Worm (Caenorhabditis elegans) whole organism, mixed stage, embryonic: ENCODE results near the gene R01H2.8.

Source experiments
- M03D4.4 ChIP-seq: sonication (generic microtip); optimal IDR thresholded peaks from 2 replicates; lab custom pipeline; 2017; ENCODE audit warnings: mild to moderate bottlenecking, missing genetic modification characterization, missing compliant biosample characterization
- bed-3 ChIP-seq: fragments of 200-800 bp; sonication (Bioruptor generic); optimal IDR thresholded peaks from 3 replicates; lab custom pipeline; 2018; ENCODE audit warnings: mild to moderate bottlenecking, missing genetic modification characterization, moderate library complexity, missing compliant biosample characterization
- blmp-1 ChIP-seq: fragments of 150-350 bp; optimal IDR thresholded peaks from 2 replicates; lab custom pipeline; 2014; ENCODE audit warnings: missing biosample characterization, missing genetic modification characterization
- ceh-39 ChIP-seq: fragments of 150-350 bp; optimal IDR thresholded peaks from 2 replicates; lab custom pipeline; 2014; ENCODE audit warnings: missing biosample characterization, missing genetic modification characterization
- ceh-43 ChIP-seq: fragments of 200-800 bp; sonication (Bioruptor generic); optimal IDR thresholded peaks from 2 replicates; lab custom pipeline; 2018; ENCODE audit warnings: mild to moderate bottlenecking, missing genetic modification characterization, moderate library complexity, missing compliant biosample characterization
- ceh-83 ChIP-seq: fragments of 200-800 bp; sonication (Bioruptor generic); optimal IDR thresholded peaks from 2 replicates; lab custom pipeline; 2018; ENCODE audit warnings: mild to moderate bottlenecking, missing genetic modification characterization, missing compliant biosample characterization
- ces-1 ChIP-seq: fragments of 150-350 bp; optimal IDR thresholded peaks from 2 replicates; lab custom pipeline; 2014; ENCODE audit warnings: missing biosample characterization, missing genetic modification reagents, missing genetic modification characterization
- cnd-1 ChIP-seq: fragments of 200-800 bp; sonication (Bioruptor generic); optimal IDR thresholded peaks from 2 replicates; lab custom pipeline; 2018; ENCODE audit warnings: mild to moderate bottlenecking, missing genetic modification characterization, missing compliant biosample characterization
- drap-1 ChIP-seq: fragments of 200-800 bp; sonication (Bioruptor generic); optimal IDR thresholded peaks from 3 replicates; lab custom pipeline; 2018; ENCODE audit warnings: mild to moderate bottlenecking, missing genetic modification characterization, missing compliant biosample characterization
- elt-1 ChIP-seq: sonication (generic microtip); optimal IDR thresholded peaks from 2 replicates; lab custom pipeline; 2017; ENCODE audit warnings: missing genetic modification characterization, mild to moderate bottlenecking, missing compliant biosample characterization, antibody characterized with exemption, moderate library complexity, borderline replicate concordance; ENCODE audit not compliant: insufficient read depth
- elt-3 ChIP-seq: fragments of 150-350 bp; optimal IDR thresholded peaks from 2 replicates; lab custom pipeline; 2014; ENCODE audit warnings: missing biosample characterization, missing genetic modification characterization
- flh-1 ChIP-seq: fragments of 200-800 bp; sonication (Bioruptor generic); optimal IDR thresholded peaks from 2 replicates; lab custom pipeline; 2018; ENCODE audit warnings: mild to moderate bottlenecking, missing genetic modification characterization, moderate library complexity, missing compliant biosample characterization
- ham-2 ChIP-seq: fragments of 200-800 bp; sonication (Bioruptor generic); optimal IDR thresholded peaks from 2 replicates; lab custom pipeline; 2018; ENCODE audit warnings: mild to moderate bottlenecking, missing genetic modification characterization, missing compliant biosample characterization
- hlh-1 ChIP-seq: fragments of 150-350 bp; optimal IDR thresholded peaks from 2 replicates; lab custom pipeline; 2014; ENCODE audit warnings: missing biosample characterization, missing genetic modification reagents, missing genetic modification characterization
- lin-13 ChIP-seq: fragments of 150-350 bp; optimal IDR thresholded peaks from 2 replicates; lab custom pipeline; 2014; ENCODE audit warnings: missing biosample characterization, missing genetic modification characterization
- lin-32 ChIP-seq: fragments of 200-800 bp; sonication (Bioruptor generic); optimal IDR thresholded peaks from 2 replicates; lab custom pipeline; 2018; ENCODE audit warnings: mild to moderate bottlenecking, missing genetic modification characterization, missing compliant biosample characterization
- mep-1 ChIP-seq: fragments of 150-350 bp; optimal IDR thresholded peaks from 2 replicates; lab custom pipeline; 2017; ENCODE audit warnings: missing biosample characterization, missing genetic modification reagents, missing genetic modification characterization, inconsistent platforms
- mls-2 ChIP-seq: sonication (generic microtip); optimal IDR thresholded peaks from 2 replicates; lab custom pipeline; 2016; ENCODE audit warnings: mild to moderate bottlenecking, missing genetic modification characterization, moderate library complexity, missing compliant biosample characterization
- nhr-12 ChIP-seq: fragments of 150-350 bp; optimal IDR thresholded peaks from 2 replicates; lab custom pipeline; 2014; ENCODE audit warnings: missing biosample characterization, missing genetic modification characterization
- nhr-2 ChIP-seq: fragments of 150-350 bp; optimal IDR thresholded peaks from 2 replicates; lab custom pipeline; 2014; ENCODE audit warnings: missing biosample characterization, missing genetic modification characterization
- nhr-237 ChIP-seq: fragments of 150-350 bp; optimal IDR thresholded peaks from 2 replicates; lab custom pipeline; 2014; ENCODE audit warnings: missing biosample characterization, missing genetic modification characterization
- nhr-28 ChIP-seq: fragments of 150-350 bp; optimal IDR thresholded peaks from 2 replicates; lab custom pipeline; 2014; ENCODE audit warnings: missing biosample characterization, missing genetic modification characterization
- pha-4 ChIP-seq: fragments of 150-350 bp; optimal IDR thresholded peaks from 2 replicates; lab custom pipeline; 2018; ENCODE audit warnings: missing biosample characterization, missing genetic modification reagents, missing genetic modification characterization
- sem-2 ChIP-seq: fragments of 200-800 bp; sonication (Bioruptor generic); optimal IDR thresholded peaks from 2 replicates; lab custom pipeline; 2018; ENCODE audit warnings: mild to moderate bottlenecking, missing genetic modification characterization, missing compliant biosample characterization
- snpc-4 ChIP-seq: fragments of 150-350 bp; optimal IDR thresholded peaks from 2 replicates; lab custom pipeline; 2014; ENCODE audit warnings: missing biosample characterization, missing genetic modification characterization
- sptf-1 ChIP-seq: sonication (generic microtip); optimal IDR thresholded peaks from 2 replicates; lab custom pipeline; 2017; ENCODE audit warnings: mild to moderate bottlenecking, missing genetic modification characterization, moderate library complexity, missing compliant biosample characterization
- tbx-8 ChIP-seq: fragments of 200-800 bp; sonication (Bioruptor generic); optimal IDR thresholded peaks from 2 replicates; lab custom pipeline; 2018; ENCODE audit warnings: mild to moderate bottlenecking, missing genetic modification characterization, moderate library complexity, missing compliant biosample characterization
- unc-120 ChIP-seq: sonication (generic microtip); optimal IDR thresholded peaks from 2 replicates; lab custom pipeline; 2017; ENCODE audit warnings: missing genetic modification characterization, missing compliant biosample characterization; ENCODE audit not compliant: poor library complexity, severe bottlenecking
- unc-39 ChIP-seq: fragments of 150-350 bp; optimal IDR thresholded peaks from 2 replicates; lab custom pipeline; 2014; ENCODE audit warnings: missing biosample characterization, missing genetic modification characterization
- unc-62 ChIP-seq: fragments of 150-350 bp; optimal IDR thresholded peaks from 2 replicates; lab custom pipeline; 2014; ENCODE audit warnings: missing biosample characterization, missing genetic modification reagents, missing genetic modification characterization
- zip-8 ChIP-seq: fragments of 150-350 bp; optimal IDR thresholded peaks from 2 replicates; lab custom pipeline; 2014; ENCODE audit warnings: missing biosample characterization, missing genetic modification characterization
- ztf-11 ChIP-seq: fragments of 150-350 bp; optimal IDR thresholded peaks from 2 replicates; lab custom pipeline; 2014; ENCODE audit warnings: missing biosample characterization, missing genetic modification characterization

The R01H2.8 gene

ce11 chrIII:7062580-7062979 lies 6.3 kb upstream of the R01H2.8 start, which contains the start of gene R01H2.1:
R01H2.1 (plus strand) TSS chrIII:7062880.
- TF ChIP-seq pha-4 (tag; lab: Kevin White, UChicago) (no peak), nhr-12 (tag; lab: Kevin White, UChicago) (no peak), ztf-11 (no peak), lin-13 (tag; lab: Kevin White, UChicago) (no peak), ceh-83 (GFP tag; lab: Kevin White, UChicago) (no peak), ceh-43 (GFP tag; lab: Kevin White, UChicago) (no peak), lin-32 (no peak), bed-3 (GFP tag; lab: Kevin White, UChicago) (no peak), mep-1 (tag; lab: Kevin White, UChicago) (no peak), nhr-28 (tag; lab: Kevin White, UChicago) (no peak), flh-1 (no peak), M03D4.4 (tag; lab: Kevin White, UChicago) (no peak)
- TF ChIP-seq, all 35 proteins: peak for 0

ce11 chrIII:7063061-7063460 lies 5.8 kb upstream of the R01H2.8 start:
- TF ChIP-seq ceh-83 (GFP tag; lab: Kevin White, UChicago) (no peak), hlh-1 (tag; lab: Kevin White, UChicago) (no peak), ztf-11 (no peak)

- no peak for TF ChIP-seq snpc-4 (tag; lab: Kevin White, UChicago)
- TF ChIP-seq M03D4.4 (tag; lab: Kevin White, UChicago): no peak
- TF ChIP-seq mep-1 (tag; lab: Kevin White, UChicago): no peak
- no peak for TF ChIP-seq bed-3 (GFP tag; lab: Kevin White, UChicago)
- TF ChIP-seq nhr-237: no peak
- TF ChIP-seq elt-3 (tag; lab: Kevin White, UChicago): no peak
- no peak for TF ChIP-seq ceh-43 (GFP tag; lab: Kevin White, UChicago)
- TF ChIP-seq mls-2 (tag; lab: Kevin White, UChicago): no peak
- TF ChIP-seq hlh-1 (tag; lab: Kevin White, UChicago): no peak
- no peak for TF ChIP-seq sem-2
- no peak for TF ChIP-seq ham-2 (GFP tag; lab: Kevin White, UChicago)
- no peak for TF ChIP-seq tbx-8
- TF ChIP-seq sptf-1 (tag; lab: Kevin White, UChicago): no peak
- TF ChIP-seq lin-13 (tag; lab: Kevin White, UChicago): no peak
- TF ChIP-seq cnd-1: no peak
- no peak for TF ChIP-seq ces-1
- TF ChIP-seq unc-39 (tag; lab: Kevin White, UChicago): no peak
- TF ChIP-seq ceh-39: no peak
Measured at ce11 chrIII:7064185-7064584, 4.7 kb upstream of the R01H2.8 start, which contains the start of gene R01H2.4. R01H2.4 (minus strand) TSS chrIII:7064285.

- peak; percentile 3 for TF ChIP-seq ham-2 (GFP tag; lab: Kevin White, UChicago)
- no peak for TF ChIP-seq unc-62 (GFP tag; lab: Kevin White, UChicago)
- peak; percentile 30 for TF ChIP-seq elt-1 (tag; lab: Kevin White, UChicago)
- TF ChIP-seq pha-4 (tag; lab: Kevin White, UChicago): no peak
- no peak for TF ChIP-seq mls-2 (tag; lab: Kevin White, UChicago)
- TF ChIP-seq tbx-8: no peak
- TF ChIP-seq unc-39 (tag; lab: Kevin White, UChicago): no peak
- TF ChIP-seq nhr-12 (tag; lab: Kevin White, UChicago): no peak
Measured at ce11 chrIII:7067385-7067896, 1.4 kb upstream of the R01H2.8 start, which contains the start of gene ger-1. ger-1 (minus strand) TSS chrIII:7067477.

- no peak for TF ChIP-seq blmp-1 (tag; lab: Kevin White, UChicago)
- no peak for TF ChIP-seq ceh-43 (GFP tag; lab: Kevin White, UChicago)
- no peak for TF ChIP-seq mep-1 (tag; lab: Kevin White, UChicago)
- TF ChIP-seq lin-13 (tag; lab: Kevin White, UChicago): no peak
- no peak for TF ChIP-seq tbx-8
- no peak for TF ChIP-seq ztf-11
- TF ChIP-seq drap-1: no peak
Measured at ce11 chrIII:7069981-7070380, 1.1 kb downstream of the R01H2.8 start, which contains the start of gene tmem-17. tmem-17 (plus strand) TSS chrIII:7070281.

ce11 chrIII:7072452-7072851 lies 3.6 kb downstream of the R01H2.8 start, which contains the start of gene lin-37:
lin-37 (minus strand) TSS chrIII:7072552.
- TF ChIP-seq tbx-8 (no peak), elt-3 (tag; lab: Kevin White, UChicago) (no peak), ham-2 (GFP tag; lab: Kevin White, UChicago) (no peak), ces-1 (no peak), drap-1 (no peak), nhr-2 (tag; lab: Kevin White, UChicago) (no peak), unc-39 (tag; lab: Kevin White, UChicago) (no peak), ceh-83 (GFP tag; lab: Kevin White, UChicago) (no peak), mep-1 (tag; lab: Kevin White, UChicago) (no peak), flh-1 (no peak), zip-8 (tag; lab: Kevin White, UChicago) (no peak), ceh-43 (GFP tag; lab: Kevin White, UChicago) (no peak), mls-2 (tag; lab: Kevin White, UChicago) (no peak), unc-120 (tag; lab: Kevin White, UChicago) (no peak), bed-3 (GFP tag; lab: Kevin White, UChicago) (no peak)
